Worm (Caenorhabditis elegans): Measurements from ENCODE around the gene sdz-4.
"Not testable (repeated sequence)": the region's sequence is repeated elsewhere in the genome, so short reads cannot be mapped to it uniquely, and the experiment has no call there.

Gene sdz-4

ce11 chrII:954626-955025 lies 4.1 kb upstream of the sdz-4 start, which contains the start of gene fbxc-7:
fbxc-7 (plus strand) TSS chrII:954926.
- TF ChIP-seq tab-1, ztf-23, T22C8.4 (GFP tag; IDR thresholded peaks at IDR 0.05): not testable (repeated sequence)

DNA sequence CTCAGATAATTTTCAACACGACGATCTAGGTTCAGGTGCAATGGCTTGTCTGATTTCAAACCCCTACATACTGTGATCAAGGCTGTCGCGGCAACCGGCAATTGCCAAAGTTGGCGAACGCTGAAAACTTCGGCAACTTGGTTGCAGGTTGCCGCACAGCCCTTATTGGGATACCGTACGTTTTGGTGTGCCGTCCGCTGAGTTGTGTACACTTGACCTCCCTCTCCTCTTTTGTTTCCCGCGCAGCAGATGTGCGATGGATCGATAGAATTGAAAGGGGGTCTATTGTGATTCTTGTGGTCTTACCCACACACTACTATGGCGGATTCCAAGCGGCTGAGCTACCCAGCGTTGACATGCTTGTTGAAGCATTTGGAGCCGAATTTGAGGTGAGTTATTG lies 1.5 kb downstream of the sdz-4 start, which contains the start of the genes C32B5.18 and C32B5.7:
Gene C32B5.18 (plus strand): TSS at position 301 of the 400 bp plus-strand sequence.
Gene C32B5.7 (plus strand): TSS at position 311 of the 400 bp plus-strand sequence.
- TF ChIP-seq klf-2 (GFP tag; conservative IDR thresholded peaks at IDR 0.05) (no peak), ztf-23 (GFP tag; IDR thresholded peaks at IDR 0.05) (no peak), cog-1 (tag; optimal IDR thresholded peaks at IDR 0.05) (no peak), ref-1 (GFP tag; conservative IDR thresholded peaks at IDR 0.05) (no peak), ztf-29 (GFP tag; IDR thresholded peaks at IDR 0.05) (no peak), T22C8.4 (GFP tag; IDR thresholded peaks at IDR 0.05) (no peak), flt-1 (GFP tag; IDR thresholded peaks at IDR 0.05) (no peak), tab-1 (GFP tag; IDR thresholded peaks at IDR 0.05) (no peak), med-1 (GFP tag; optimal IDR thresholded peaks at IDR 0.05; ENCODE audit: insufficient read depth) (no peak)

ce11 chrII:961961-962360 lies 3.2 kb downstream of the sdz-4 start, which contains the start of gene C32B5.13:
C32B5.13 (minus strand) TSS chrII:962061.
- TF ChIP-seq ztf-29 (GFP tag; IDR thresholded peaks at IDR 0.05), result no peak
- TF ChIP-seq tab-1 (GFP tag; IDR thresholded peaks at IDR 0.05), result no peak
- TF ChIP-seq T22C8.4 (GFP tag; IDR thresholded peaks at IDR 0.05), result no peak

DNA sequence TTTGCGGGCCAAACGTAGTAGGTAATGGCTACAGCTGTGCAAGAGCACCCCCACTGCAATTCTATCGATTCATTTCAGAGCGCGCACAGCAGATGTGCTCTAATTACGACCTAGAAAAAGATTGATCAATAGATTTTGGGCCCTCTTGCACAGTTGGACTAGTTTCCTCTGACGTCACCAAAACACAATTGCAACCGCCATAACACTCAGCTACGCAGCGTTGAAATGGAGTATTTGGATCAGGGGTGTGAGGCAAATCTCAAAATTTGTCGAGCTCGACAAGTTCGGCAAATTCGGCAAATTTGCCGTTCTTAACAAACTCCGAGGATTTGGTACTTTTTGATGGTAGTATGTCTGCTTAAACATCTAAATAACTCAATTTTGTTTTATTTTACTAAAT lies 8.2 kb downstream of the sdz-4 start, which contains the start of gene fbxc-18:
Gene fbxc-18 (minus strand): TSS at position 101 of the 400 bp plus-strand sequence.
- TF ChIP-seq ztf-23 (GFP tag; IDR thresholded peaks at IDR 0.05); ref-1 (GFP tag; conservative IDR thresholded peaks at IDR 0.05); ztf-29 (GFP tag; IDR thresholded peaks at IDR 0.05): not testable (repeated sequence)

DNA sequence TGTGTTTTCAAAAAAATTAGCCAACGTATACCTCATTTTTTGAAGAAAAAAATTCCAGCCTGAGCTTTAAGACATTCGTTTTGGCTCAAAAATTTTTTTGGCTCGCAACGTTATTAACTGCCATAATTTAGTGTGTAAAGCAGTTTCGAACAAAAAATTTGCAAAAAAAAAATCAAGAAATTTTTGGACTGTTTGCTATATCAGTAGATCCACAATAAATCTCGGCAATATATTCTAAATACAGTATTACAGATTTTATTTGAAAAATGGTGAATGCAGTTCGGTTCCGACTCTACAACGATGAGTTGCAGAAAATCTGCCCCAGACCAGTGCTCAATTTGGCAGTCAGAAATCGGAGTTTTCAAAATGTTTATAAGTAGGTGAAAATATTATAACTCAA lies 9.4 kb downstream of the sdz-4 start, which contains the start of gene C32B5.6:
Gene C32B5.6 (plus strand): TSS at position 301 of the 400 bp plus-strand sequence.
- not testable (repeated sequence) for TF ChIP-seq flt-1 (GFP tag; IDR thresholded peaks at IDR 0.05); tab-1 (GFP tag; IDR thresholded peaks at IDR 0.05); cog-1 (tag; optimal IDR thresholded peaks at IDR 0.05)

DNA sequence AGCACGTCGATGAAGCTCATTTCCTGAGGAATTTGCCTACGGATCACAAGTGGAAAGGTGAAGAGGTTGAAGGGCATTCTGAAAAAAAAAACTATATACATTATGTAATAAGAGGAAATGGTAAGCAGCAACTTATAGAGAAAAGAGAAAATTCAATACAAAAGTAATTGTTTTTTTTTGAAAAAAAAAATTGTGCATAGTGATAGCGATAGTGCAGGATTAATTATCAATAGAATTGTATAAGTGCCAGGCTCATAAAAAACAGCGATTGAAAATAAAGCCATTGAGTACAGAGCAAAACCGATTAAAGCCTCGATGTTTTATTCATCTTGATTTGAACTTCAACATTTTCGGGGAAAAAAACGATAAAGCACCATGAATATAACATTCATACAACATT lies 14.1 kb downstream of the sdz-4 start, which contains the start of gene C32B5.15:
Gene C32B5.15 (minus strand): TSS at position 101 of the 400 bp plus-strand sequence.
- no peak for TF ChIP-seq flt-1 (GFP tag; IDR thresholded peaks at IDR 0.05)
- no peak for TF ChIP-seq ztf-23 (GFP tag; IDR thresholded peaks at IDR 0.05)
- no peak for TF ChIP-seq klf-2 (GFP tag; conservative IDR thresholded peaks at IDR 0.05)
- TF ChIP-seq ref-1 (GFP tag; conservative IDR thresholded peaks at IDR 0.05), result no peak
- TF ChIP-seq cog-1 (tag; optimal IDR thresholded peaks at IDR 0.05), result no peak
- TF ChIP-seq tab-1 (GFP tag; IDR thresholded peaks at IDR 0.05), result no peak
- no peak for TF ChIP-seq ztf-29 (GFP tag; IDR thresholded peaks at IDR 0.05)
- no peak for TF ChIP-seq T22C8.4 (GFP tag; IDR thresholded peaks at IDR 0.05)

- TF ChIP-seq ztf-29 (GFP tag; IDR thresholded peaks at IDR 0.05), result no peak
- no peak for TF ChIP-seq klf-2 (GFP tag; conservative IDR thresholded peaks at IDR 0.05)
- TF ChIP-seq cog-1 (tag; optimal IDR thresholded peaks at IDR 0.05), result no peak
- TF ChIP-seq tab-1 (GFP tag; IDR thresholded peaks at IDR 0.05), result no peak
- no peak for TF ChIP-seq T22C8.4 (GFP tag; IDR thresholded peaks at IDR 0.05)
- no peak for TF ChIP-seq ref-1 (GFP tag; conservative IDR thresholded peaks at IDR 0.05)
- TF ChIP-seq ztf-23 (GFP tag; IDR thresholded peaks at IDR 0.05), result no peak
- TF ChIP-seq med-1 (GFP tag; optimal IDR thresholded peaks at IDR 0.05; ENCODE audit: insufficient read depth), result no peak
- no peak for TF ChIP-seq flt-1 (GFP tag; IDR thresholded peaks at IDR 0.05)
These were observed 15.3 kb downstream of the sdz-4 start, which contains the start of gene fbxc-14 for ce11 chrII:973999-974398. fbxc-14 (plus strand) TSS chrII:974299.

DNA sequence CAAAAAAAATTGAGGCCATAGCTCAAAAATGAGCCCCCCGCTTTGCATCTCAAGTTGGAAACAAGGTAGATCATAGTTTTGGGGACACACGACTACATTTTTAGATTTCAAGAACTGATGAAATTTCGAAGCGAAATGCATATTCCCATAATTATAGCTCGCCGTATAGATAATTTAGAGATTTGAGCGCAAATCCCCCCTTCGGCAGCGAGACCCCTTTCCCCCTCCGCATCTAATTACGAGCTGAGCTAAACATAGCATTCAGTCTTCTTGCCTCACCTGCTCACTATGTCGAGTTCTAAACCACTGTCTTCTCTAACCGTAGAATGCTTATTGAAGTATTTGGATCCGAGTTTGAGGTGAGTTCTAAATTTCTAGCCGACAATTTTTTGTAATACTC lies 20.4 kb downstream of the sdz-4 start, which contains the start of the genes fbxc-17 and fbxc-15:
Gene fbxc-17 (minus strand): TSS at position 101 of the 400 bp plus-strand sequence.
Gene fbxc-15 (plus strand): TSS at position 289 of the 400 bp plus-strand sequence.
- no peak for TF ChIP-seq cog-1 (tag; optimal IDR thresholded peaks at IDR 0.05)
- TF ChIP-seq med-1 (GFP tag; optimal IDR thresholded peaks at IDR 0.05; ENCODE audit: insufficient read depth), result no peak
- TF ChIP-seq ztf-23 (GFP tag; IDR thresholded peaks at IDR 0.05), result no peak
- TF ChIP-seq ref-1 (GFP tag; conservative IDR thresholded peaks at IDR 0.05), result no peak
- no peak for TF ChIP-seq ztf-29 (GFP tag; IDR thresholded peaks at IDR 0.05)
- TF ChIP-seq tab-1 (GFP tag; IDR thresholded peaks at IDR 0.05), result no peak
- no peak for TF ChIP-seq T22C8.4 (GFP tag; IDR thresholded peaks at IDR 0.05)
- no peak for TF ChIP-seq flt-1 (GFP tag; IDR thresholded peaks at IDR 0.05)
- TF ChIP-seq klf-2 (GFP tag; conservative IDR thresholded peaks at IDR 0.05), result no peak

ce11 chrII:982842-983241 lies 24.1 kb downstream of the sdz-4 start, which contains the start of gene srh-274:
srh-274 (plus strand) TSS chrII:983142.
- TF ChIP-seq klf-2 (GFP tag; conservative IDR thresholded peaks at IDR 0.05), result no peak
- TF ChIP-seq tab-1 (GFP tag; IDR thresholded peaks at IDR 0.05), result no peak
- TF ChIP-seq ref-1 (GFP tag; conservative IDR thresholded peaks at IDR 0.05), result no peak
- no peak for TF ChIP-seq flt-1 (GFP tag; IDR thresholded peaks at IDR 0.05)
- TF ChIP-seq cog-1 (tag; optimal IDR thresholded peaks at IDR 0.05), result no peak
- no peak for TF ChIP-seq T22C8.4 (GFP tag; IDR thresholded peaks at IDR 0.05)
- TF ChIP-seq med-1 (GFP tag; optimal IDR thresholded peaks at IDR 0.05; ENCODE audit: insufficient read depth), result no peak

DNA sequence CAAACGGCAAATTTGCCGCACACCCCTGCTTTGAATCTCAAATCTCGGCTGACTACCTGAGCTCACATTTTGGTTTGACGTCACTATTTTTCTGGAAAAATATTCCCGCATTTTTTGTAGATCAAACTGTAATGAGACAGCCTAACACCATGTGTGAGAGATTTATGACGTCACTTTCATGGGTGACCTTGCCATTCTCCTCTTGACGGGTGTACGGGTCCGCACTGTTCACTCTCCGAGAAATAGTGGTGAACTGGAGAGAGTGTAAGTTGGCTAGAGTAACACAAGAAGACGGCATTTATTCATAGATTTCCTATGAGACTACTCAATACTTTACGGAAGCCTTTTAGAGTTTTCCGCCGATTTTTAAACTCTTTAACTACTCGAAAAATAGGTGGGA lies 27.0 kb downstream of the sdz-4 start, which contains the start of gene fbxc-40:
Gene fbxc-40 (plus strand): TSS at position 301 of the 400 bp plus-strand sequence.
- not testable (repeated sequence) for TF ChIP-seq T22C8.4 (GFP tag; IDR thresholded peaks at IDR 0.05); ref-1 (GFP tag; conservative IDR thresholded peaks at IDR 0.05); tab-1 (GFP tag; IDR thresholded peaks at IDR 0.05)
